Worm (Caenorhabditis elegans) whole organism, late embryonic: ENCODE data around the gene srx-104.

Experiments
- ama-1 ChIP-seq: fragments of 150-350 bp; optimal IDR thresholded peaks from 2 replicates; lab custom pipeline; 2014
- nfya-1 ChIP-seq: sonication (generic microtip); optimal IDR thresholded peaks from 2 replicates; lab custom pipeline; 2017; ENCODE audit warnings: missing genetic modification characterization, mild to moderate bottlenecking, missing compliant biosample characterization, antibody characterized with exemption, moderate library complexity
- pros-1 ChIP-seq: fragments of 150-350 bp; optimal IDR thresholded peaks from 2 replicates; lab custom pipeline; 2014; ENCODE audit warnings: missing biosample characterization, missing genetic modification reagents, missing genetic modification characterization
- tbx-7 ChIP-seq: sonication (generic microtip); optimal IDR thresholded peaks from 2 replicates; lab custom pipeline; 2016; ENCODE audit warnings: missing genotype, missing genetic modification characterization, missing compliant biosample characterization

ce11 chrII:3747405-3747804, 47.9 kb upstream of the srx-104 start, which contains the start of gene fbxb-92:
- TF ChIP-seq pros-1 (tag; lab: Kevin White, UChicago) (no peak), tbx-7 (tag; lab: Kevin White, UChicago) (no peak), nfya-1 (tag; lab: Kevin White, UChicago) (no peak), ama-1 (lab: Kevin White, UChicago) (no peak)
